Worm (Caenorhabditis elegans) whole organism, late embryonic: ENCODE measurements around the gene aqp-6.

Source experiments
- Y22D7AL.16 ChIP-seq: sonication (generic microtip); optimal IDR thresholded peaks from 2 replicates; lab custom pipeline; 2016; ENCODE audit warnings: missing genetic modification characterization, missing compliant biosample characterization
- ama-1 ChIP-seq: fragments of 150-350 bp; optimal IDR thresholded peaks from 2 replicates; lab custom pipeline; 2014
- ceh-19 ChIP-seq: fragments of 200-800 bp; sonication (Bioruptor generic); optimal IDR thresholded peaks from 2 replicates; lab custom pipeline; 2018; ENCODE audit warnings: mild to moderate bottlenecking, missing genetic modification characterization, missing compliant biosample characterization
- ceh-22 ChIP-seq: sonication (generic microtip); optimal IDR thresholded peaks from 2 replicates; lab custom pipeline; 2017; ENCODE audit warnings: missing biosample characterization, missing genetic modification characterization
- ceh-30 ChIP-seq: fragments of 150-350 bp; optimal IDR thresholded peaks from 2 replicates; lab custom pipeline; 2014; ENCODE audit warnings: missing biosample characterization, missing genetic modification characterization
- ceh-34 ChIP-seq: sonication (generic microtip); optimal IDR thresholded peaks from 2 replicates; lab custom pipeline; 2016; ENCODE audit warnings: mild to moderate bottlenecking, missing genetic modification characterization, missing compliant biosample characterization
- ceh-48 ChIP-seq: sonication (generic microtip); optimal IDR thresholded peaks from 2 replicates; lab custom pipeline; 2016; ENCODE audit warnings: missing genetic modification characterization, inconsistent platforms, missing compliant biosample characterization
- ceh-6 ChIP-seq: fragments of 200-800 bp; sonication (Bioruptor generic); optimal IDR thresholded peaks from 2 replicates; lab custom pipeline; 2018; ENCODE audit warnings: mild to moderate bottlenecking, missing genetic modification characterization, missing compliant biosample characterization
- ceh-9 ChIP-seq: sonication (generic microtip); optimal IDR thresholded peaks from 2 replicates; lab custom pipeline; 2016; ENCODE audit warnings: mild to moderate bottlenecking, missing genetic modification characterization, inconsistent platforms, missing compliant biosample characterization
- dmd-4 ChIP-seq: sonication (generic microtip); optimal IDR thresholded peaks from 2 replicates; lab custom pipeline; 2016; ENCODE audit warnings: borderline replicate concordance, missing genetic modification characterization, missing compliant biosample characterization
- elt-2 ChIP-seq: sonication (generic microtip); optimal IDR thresholded peaks from 2 replicates; lab custom pipeline; 2016; ENCODE audit warnings: missing genetic modification reagents, missing genetic modification characterization, missing compliant biosample characterization
- ets-4 ChIP-seq: sonication (generic microtip); optimal IDR thresholded peaks from 2 replicates; lab custom pipeline; 2016; ENCODE audit warnings: missing genetic modification characterization, missing compliant biosample characterization
- eyg-1 ChIP-seq: sonication (generic microtip); optimal IDR thresholded peaks from 2 replicates; lab custom pipeline; 2016; ENCODE audit warnings: missing genotype, missing genetic modification characterization, missing compliant biosample characterization
- gmeb-2 ChIP-seq: sonication (generic microtip); optimal IDR thresholded peaks from 2 replicates; lab custom pipeline; 2016; ENCODE audit warnings: missing genetic modification characterization, inconsistent platforms, missing compliant biosample characterization
- hlh-13 ChIP-seq: fragments of 200-800 bp; sonication (Bioruptor generic); optimal IDR thresholded peaks from 2 replicates; lab custom pipeline; 2018; ENCODE audit warnings: mild to moderate bottlenecking, missing genetic modification characterization, missing compliant biosample characterization
- hlh-6 ChIP-seq: sonication (generic microtip); optimal IDR thresholded peaks from 2 replicates; lab custom pipeline; 2016; ENCODE audit warnings: missing genotype, missing genetic modification characterization, missing compliant biosample characterization
- lim-6 ChIP-seq: sonication (generic microtip); optimal IDR thresholded peaks from 2 replicates; lab custom pipeline; 2016; ENCODE audit warnings: missing genetic modification characterization, missing compliant biosample characterization
- lin-11 ChIP-seq: fragments of 200-800 bp; sonication (Bioruptor generic); optimal IDR thresholded peaks from 2 replicates; lab custom pipeline; 2018; ENCODE audit warnings: mild to moderate bottlenecking, missing genetic modification characterization, missing compliant biosample characterization
- mec-3 ChIP-seq: sonication (generic microtip); optimal IDR thresholded peaks from 2 replicates; lab custom pipeline; 2016; ENCODE audit warnings: borderline replicate concordance, missing genetic modification characterization, missing compliant biosample characterization
- nfya-1 ChIP-seq: sonication (generic microtip); optimal IDR thresholded peaks from 2 replicates; lab custom pipeline; 2017; ENCODE audit warnings: missing genetic modification characterization, mild to moderate bottlenecking, missing compliant biosample characterization, antibody characterized with exemption, moderate library complexity
- nhr-11 ChIP-seq: fragments of 150-350 bp; optimal IDR thresholded peaks from 2 replicates; lab custom pipeline; 2014; ENCODE audit warnings: missing biosample characterization, missing genetic modification characterization
- nhr-232 ChIP-seq: sonication (generic microtip); optimal IDR thresholded peaks from 2 replicates; lab custom pipeline; 2016; ENCODE audit warnings: missing genetic modification characterization, missing compliant biosample characterization
- odd-2 ChIP-seq: sonication (generic microtip); optimal IDR thresholded peaks from 2 replicates; lab custom pipeline; 2017; ENCODE audit warnings: antibody characterized with exemption, mild to moderate bottlenecking, missing genetic modification characterization, missing compliant biosample characterization
- pag-3 ChIP-seq: sonication (generic microtip); optimal IDR thresholded peaks from 2 replicates; lab custom pipeline; 2016; ENCODE audit warnings: missing compliant biosample characterization, missing genetic modification characterization, borderline replicate concordance
- pax-1 ChIP-seq: fragments of 150-350 bp; optimal IDR thresholded peaks from 2 replicates; lab custom pipeline; 2014; ENCODE audit warnings: missing biosample characterization, missing genetic modification characterization
- pha-2 ChIP-seq: sonication (generic microtip); optimal IDR thresholded peaks from 2 replicates; lab custom pipeline; 2017; ENCODE audit warnings: mild to moderate bottlenecking, missing genetic modification characterization, missing compliant biosample characterization
- sdc-2 ChIP-seq: sonication (generic microtip); optimal IDR thresholded peaks from 2 replicates; lab custom pipeline; 2016; ENCODE audit warnings: missing genotype, missing genetic modification characterization, missing compliant biosample characterization
- syd-9 ChIP-seq: sonication (generic microtip); optimal IDR thresholded peaks from 2 replicates; lab custom pipeline; 2016; ENCODE audit warnings: mild to moderate bottlenecking, missing genetic modification characterization, moderate library complexity, missing compliant biosample characterization
- tbx-7 ChIP-seq: sonication (generic microtip); optimal IDR thresholded peaks from 2 replicates; lab custom pipeline; 2016; ENCODE audit warnings: missing genotype, missing genetic modification characterization, missing compliant biosample characterization
- unc-3 ChIP-seq, 2 experiments: fragments of 200-800 bp in 1 of 2; sonication (Bioruptor generic) in 1 of 2; sonication (generic microtip) in 1 of 2; conservative IDR thresholded peaks in 1 of 2; optimal IDR thresholded peaks in 1 of 2; 2 replicates each; pipeline versions ENCODE4 v1.3.6 to Lab custom; 2016 to 2022; ENCODE audit warnings: missing compliant biosample characterization in 2 of 2, missing genetic modification characterization in 2 of 2, missing genetic modification reagents in 1 of 2
- unc-42 ChIP-seq: sonication (generic microtip); optimal IDR thresholded peaks from 2 replicates; lab custom pipeline; 2016; ENCODE audit warnings: missing genotype, missing genetic modification characterization, missing compliant biosample characterization
- ztf-16 ChIP-seq: sonication (generic microtip); optimal IDR thresholded peaks from 2 replicates; lab custom pipeline; 2017; ENCODE audit warnings: missing genetic modification characterization, missing compliant biosample characterization

The aqp-6 gene

ce11 chrV:10647043-10647611 is 1.1 kb upstream of the aqp-6 start, which contains the start of the genes C32C4.3 and C32C4.16:
TSS of gene C32C4.3 (minus strand) at chrV:10647143.
TSS of gene C32C4.16 (plus strand) at chrV:10647561.
- TF ChIP-seq eyg-1 (tag; lab: Kevin White, UChicago) (no peak), ztf-16 (tag; lab: Kevin White, UChicago) (no peak)
- TF ChIP-seq, all 69 proteins: peak for 0

- TF ChIP-seq elt-2 (tag; lab: Kevin White, UChicago) (no peak), hlh-6 (tag; lab: Kevin White, UChicago) (no peak), unc-3 (GFP tag; conservative IDR thresholded peaks at IDR 0.05; lab: Robert Waterston, UW) (no peak), unc-3 (tag; optimal IDR thresholded peaks at IDR 0.05; lab: Kevin White, UChicago) (no peak), pag-3 (tag; lab: Kevin White, UChicago) (no peak), gmeb-2 (tag; lab: Kevin White, UChicago) (no peak), ceh-22 (tag; lab: Kevin White, UChicago) (no peak), mec-3 (no peak), lin-11 (no peak), dmd-4 (tag; lab: Kevin White, UChicago) (no peak), ceh-34 (tag; lab: Kevin White, UChicago) (no peak), tbx-7 (tag; lab: Kevin White, UChicago) (no peak), ceh-19 (GFP tag; lab: Kevin White, UChicago) (no peak), ama-1 (no peak)
- TF ChIP-seq, all 69 proteins: peak for 0
Observed at ce11 chrV:10654165-10654564, 5.9 kb downstream of the aqp-6 start, which contains the start of gene ugt-35. TSS of gene ugt-35 (minus strand) at chrV:10654265.

DNA sequence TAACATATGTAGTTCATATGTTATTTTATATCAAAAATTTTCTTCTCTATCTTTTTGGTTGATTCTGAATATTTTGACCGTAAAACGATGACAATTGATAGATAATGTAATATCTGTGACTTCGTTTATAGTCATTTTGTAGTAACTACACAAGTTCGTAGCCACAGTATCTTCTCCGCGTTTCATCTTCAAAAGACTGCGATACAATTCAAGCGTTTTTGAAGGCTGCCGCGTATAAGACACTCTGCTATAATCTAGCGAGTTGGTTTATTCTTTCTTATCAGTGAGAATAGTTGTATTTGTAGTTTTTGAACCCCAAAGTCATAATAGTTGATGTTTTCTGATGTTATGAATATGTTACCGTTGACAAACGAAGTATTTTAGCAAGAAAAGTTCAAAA is 8.7 kb downstream of the aqp-6 start, which contains the start of gene ugt-34:
Gene ugt-34 (minus strand): TSS at position 21 of the 400 bp plus-strand sequence.
- no peak for TF ChIP-seq ceh-9 (tag; lab: Kevin White, UChicago)
- peak; percentile 22 for TF ChIP-seq ceh-30 (tag; lab: Kevin White, UChicago)

ce11 chrV:10657959-10658358 is 9.7 kb downstream of the aqp-6 start, which contains the start of gene tut-2:
TSS of gene tut-2 (plus strand) at chrV:10658235.
- TF ChIP-seq gmeb-2 (tag; lab: Kevin White, UChicago) (no peak), nfya-1 (peak; percentile 30), ceh-6 (GFP tag; lab: Kevin White, UChicago) (no peak)
- TF ChIP-seq, all 69 proteins: peak for 1

DNA sequence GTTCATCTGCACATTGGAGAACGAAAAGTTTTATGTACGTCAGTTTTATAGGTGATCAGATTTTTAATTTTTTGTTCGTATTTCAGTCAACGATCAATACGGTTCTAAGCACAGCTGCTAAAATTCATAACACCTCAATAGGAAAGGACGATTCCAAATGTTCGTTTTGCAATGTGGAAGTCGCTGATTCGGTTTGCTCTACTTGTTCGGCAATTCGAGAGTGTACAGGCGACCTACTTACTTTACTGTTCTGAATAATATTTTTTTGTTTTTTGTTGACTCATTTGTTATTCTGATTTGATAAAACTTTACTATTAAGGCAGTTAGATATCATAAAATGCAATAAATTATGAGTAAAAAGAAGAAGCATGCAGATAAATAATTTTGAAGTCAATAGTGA is 11.1 kb downstream of the aqp-6 start:
- TF ChIP-seq Y22D7AL.16 = no peak
- no peak for TF ChIP-seq pax-1 (tag; lab: Kevin White, UChicago)
- TF ChIP-seq ceh-19 (GFP tag; lab: Kevin White, UChicago) = no peak
- no peak for TF ChIP-seq ceh-9 (tag; lab: Kevin White, UChicago)
- no peak for TF ChIP-seq pha-2 (tag; lab: Kevin White, UChicago)
- no peak for TF ChIP-seq ets-4 (tag; lab: Kevin White, UChicago)
- TF ChIP-seq odd-2 = no peak
- TF ChIP-seq ceh-48 (tag; lab: Kevin White, UChicago) = no peak
- TF ChIP-seq unc-42 (tag; lab: Kevin White, UChicago) = no peak
- no peak for TF ChIP-seq nhr-232
- no peak for TF ChIP-seq ceh-22 (tag; lab: Kevin White, UChicago)
- TF ChIP-seq lim-6 (tag; lab: Kevin White, UChicago) = no peak
- no peak for TF ChIP-seq sdc-2 (tag; lab: Kevin White, UChicago)
- TF ChIP-seq mec-3 = no peak
- TF ChIP-seq ceh-6 (GFP tag; lab: Kevin White, UChicago) = no peak
- no peak for TF ChIP-seq syd-9
- no peak for TF ChIP-seq hlh-13 (GFP tag; lab: Kevin White, UChicago)
- no peak for TF ChIP-seq nhr-11
